Worm (Caenorhabditis elegans) whole organism, late embryonic: ENCODE measurements around the gene T26H5.9.

Source experiments
- C08G9.2 ChIP-seq: sonication (generic microtip); optimal IDR thresholded peaks from 2 replicates; lab custom pipeline; 2016; ENCODE audit warnings: mild to moderate bottlenecking, missing genetic modification characterization, moderate library complexity, missing compliant biosample characterization
- C38D4.7 ChIP-seq: fragments of 200-800 bp; sonication (Bioruptor generic); optimal IDR thresholded peaks from 2 replicates; lab custom pipeline; 2018; ENCODE audit warnings: mild to moderate bottlenecking, missing genetic modification characterization, moderate library complexity, missing compliant biosample characterization
- K02D7.2 ChIP-seq: sonication (generic microtip); optimal IDR thresholded peaks from 2 replicates; lab custom pipeline; 2017; ENCODE audit warnings: mild to moderate bottlenecking, missing genetic modification characterization, missing compliant biosample characterization
- K09A11.1 ChIP-seq: sonication (generic microtip); optimal IDR thresholded peaks from 2 replicates; lab custom pipeline; 2017; ENCODE audit warnings: antibody characterized with exemption, mild to moderate bottlenecking, missing genetic modification characterization, missing compliant biosample characterization; ENCODE audit not compliant: insufficient read depth
- Y22D7AL.16 ChIP-seq: sonication (generic microtip); optimal IDR thresholded peaks from 2 replicates; lab custom pipeline; 2016; ENCODE audit warnings: missing genetic modification characterization, missing compliant biosample characterization
- ama-1 ChIP-seq: fragments of 150-350 bp; optimal IDR thresholded peaks from 2 replicates; lab custom pipeline; 2014
- ceh-18 ChIP-seq: sonication (generic microtip); optimal IDR thresholded peaks from 2 replicates; lab custom pipeline; 2016; ENCODE audit warnings: missing genetic modification characterization, missing compliant biosample characterization
- ceh-19 ChIP-seq: fragments of 200-800 bp; sonication (Bioruptor generic); optimal IDR thresholded peaks from 2 replicates; lab custom pipeline; 2018; ENCODE audit warnings: mild to moderate bottlenecking, missing genetic modification characterization, missing compliant biosample characterization
- ceh-2 ChIP-seq: sonication (generic microtip); optimal IDR thresholded peaks from 2 replicates; lab custom pipeline; 2016; ENCODE audit warnings: missing genotype, missing genetic modification characterization, missing compliant biosample characterization
- ceh-24 ChIP-seq: sonication (generic microtip); optimal IDR thresholded peaks from 2 replicates; lab custom pipeline; 2016; ENCODE audit warnings: mild to moderate bottlenecking, missing genetic modification characterization, missing compliant biosample characterization
- ceh-30 ChIP-seq: fragments of 150-350 bp; optimal IDR thresholded peaks from 2 replicates; lab custom pipeline; 2014; ENCODE audit warnings: missing biosample characterization, missing genetic modification characterization
- dmd-4 ChIP-seq: sonication (generic microtip); optimal IDR thresholded peaks from 2 replicates; lab custom pipeline; 2016; ENCODE audit warnings: borderline replicate concordance, missing genetic modification characterization, missing compliant biosample characterization
- dve-1 ChIP-seq: sonication (generic microtip); optimal IDR thresholded peaks from 2 replicates; lab custom pipeline; 2017; ENCODE audit warnings: antibody characterized with exemption, mild to moderate bottlenecking, missing genetic modification characterization, missing compliant biosample characterization
- fax-1 ChIP-seq: sonication (generic microtip); optimal IDR thresholded peaks from 2 replicates; lab custom pipeline; 2016; ENCODE audit warnings: missing genotype, missing genetic modification characterization, missing compliant biosample characterization
- fkh-10 ChIP-seq: fragments of 150-350 bp; optimal IDR thresholded peaks from 2 replicates; lab custom pipeline; 2014; ENCODE audit warnings: missing biosample characterization, missing genetic modification reagents, missing genetic modification characterization
- fkh-6 ChIP-seq: sonication (generic microtip); optimal IDR thresholded peaks from 2 replicates; lab custom pipeline; 2016; ENCODE audit warnings: missing genetic modification characterization, missing compliant biosample characterization
- gmeb-2 ChIP-seq: sonication (generic microtip); optimal IDR thresholded peaks from 2 replicates; lab custom pipeline; 2016; ENCODE audit warnings: missing genetic modification characterization, inconsistent platforms, missing compliant biosample characterization
- hlh-30 ChIP-seq: sonication (generic microtip); optimal IDR thresholded peaks from 2 replicates; lab custom pipeline; 2017; ENCODE audit warnings: antibody characterized with exemption, missing genetic modification characterization, missing compliant biosample characterization; ENCODE audit not compliant: insufficient read depth
- lin-11 ChIP-seq: fragments of 200-800 bp; sonication (Bioruptor generic); optimal IDR thresholded peaks from 2 replicates; lab custom pipeline; 2018; ENCODE audit warnings: mild to moderate bottlenecking, missing genetic modification characterization, missing compliant biosample characterization
- madf-2 ChIP-seq: sonication (generic microtip); optimal IDR thresholded peaks from 2 replicates; lab custom pipeline; 2017; ENCODE audit warnings: missing genetic modification characterization, missing compliant biosample characterization
- nfya-1 ChIP-seq: sonication (generic microtip); optimal IDR thresholded peaks from 2 replicates; lab custom pipeline; 2017; ENCODE audit warnings: missing genetic modification characterization, mild to moderate bottlenecking, missing compliant biosample characterization, antibody characterized with exemption, moderate library complexity
- nhr-11 ChIP-seq: fragments of 150-350 bp; optimal IDR thresholded peaks from 2 replicates; lab custom pipeline; 2014; ENCODE audit warnings: missing biosample characterization, missing genetic modification characterization
- npax-4 ChIP-seq: sonication (generic microtip); optimal IDR thresholded peaks from 2 replicates; lab custom pipeline; 2016; ENCODE audit warnings: missing genetic modification characterization, missing compliant biosample characterization
- odd-2 ChIP-seq: sonication (generic microtip); optimal IDR thresholded peaks from 2 replicates; lab custom pipeline; 2017; ENCODE audit warnings: antibody characterized with exemption, mild to moderate bottlenecking, missing genetic modification characterization, missing compliant biosample characterization
- pag-3 ChIP-seq: sonication (generic microtip); optimal IDR thresholded peaks from 2 replicates; lab custom pipeline; 2016; ENCODE audit warnings: missing compliant biosample characterization, missing genetic modification characterization, borderline replicate concordance
- pat-9 ChIP-seq: fragments of 200-800 bp; sonication (Bioruptor generic); optimal IDR thresholded peaks from 2 replicates; lab custom pipeline; 2018; ENCODE audit warnings: mild to moderate bottlenecking, missing genetic modification characterization, moderate library complexity, missing compliant biosample characterization
- pax-1 ChIP-seq: fragments of 150-350 bp; optimal IDR thresholded peaks from 2 replicates; lab custom pipeline; 2014; ENCODE audit warnings: missing biosample characterization, missing genetic modification characterization
- pros-1 ChIP-seq: fragments of 150-350 bp; optimal IDR thresholded peaks from 2 replicates; lab custom pipeline; 2014; ENCODE audit warnings: missing biosample characterization, missing genetic modification reagents, missing genetic modification characterization
- sdc-2 ChIP-seq: sonication (generic microtip); optimal IDR thresholded peaks from 2 replicates; lab custom pipeline; 2016; ENCODE audit warnings: missing genotype, missing genetic modification characterization, missing compliant biosample characterization
- sox-2 ChIP-seq: fragments of 200-800 bp; sonication (Bioruptor generic); IDR thresholded peaks from 2 replicates; pipeline ENCODE4 v1.3.6; 2022; ENCODE audit warnings: missing genetic modification reagents, missing genetic modification characterization, missing compliant biosample characterization
- sox-4 ChIP-seq: sonication (generic microtip); optimal IDR thresholded peaks from 2 replicates; lab custom pipeline; 2017; ENCODE audit warnings: mild to moderate bottlenecking, missing genetic modification characterization, inconsistent platforms, missing compliant biosample characterization
- tbx-7 ChIP-seq: sonication (generic microtip); optimal IDR thresholded peaks from 2 replicates; lab custom pipeline; 2016; ENCODE audit warnings: missing genotype, missing genetic modification characterization, missing compliant biosample characterization
- ttx-3 ChIP-seq: sonication (generic microtip); optimal IDR thresholded peaks from 2 replicates; lab custom pipeline; 2016; ENCODE audit warnings: missing genetic modification reagents, missing genetic modification characterization, missing compliant biosample characterization
- unc-3 ChIP-seq, 2 experiments: fragments of 200-800 bp in 1 of 2; sonication (Bioruptor generic) in 1 of 2; sonication (generic microtip) in 1 of 2; conservative IDR thresholded peaks in 1 of 2; optimal IDR thresholded peaks in 1 of 2; 2 replicates each; pipeline versions ENCODE4 v1.3.6 to Lab custom; 2016 to 2022; ENCODE audit warnings: missing compliant biosample characterization in 2 of 2, missing genetic modification characterization in 2 of 2, missing genetic modification reagents in 1 of 2
- unc-42 ChIP-seq: sonication (generic microtip); optimal IDR thresholded peaks from 2 replicates; lab custom pipeline; 2016; ENCODE audit warnings: missing genotype, missing genetic modification characterization, missing compliant biosample characterization
- zip-5 ChIP-seq: sonication (generic microtip); optimal IDR thresholded peaks from 2 replicates; lab custom pipeline; 2016; ENCODE audit warnings: missing genetic modification characterization, missing compliant biosample characterization

T26H5.9 gene

DNA sequence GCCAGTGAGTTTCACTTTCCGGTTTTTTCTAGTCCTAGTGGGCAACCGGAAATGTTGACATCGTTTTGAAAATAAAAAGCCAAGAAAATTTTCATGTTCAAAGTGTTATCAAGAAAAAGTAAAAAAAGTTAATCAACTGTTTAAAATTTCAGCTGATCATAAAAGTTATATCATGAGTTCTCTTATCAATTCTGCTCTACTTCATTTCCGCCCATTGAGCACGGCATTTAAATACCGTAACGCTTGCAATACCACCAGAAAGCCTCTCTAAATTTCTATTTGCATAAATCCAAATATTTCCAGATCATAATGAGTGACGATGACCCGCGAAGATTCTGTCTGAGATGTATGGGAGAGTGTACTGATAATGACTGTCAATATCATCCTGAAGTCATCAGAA is at the start of gene T26H5.9:
Gene T26H5.9 (plus strand): TSS at position 302 of the 400 bp plus-strand sequence.
- no peak for TF ChIP-seq fax-1 (tag; lab: Kevin White, UChicago)
- no peak for TF ChIP-seq sox-4
- TF ChIP-seq ama-1 = no peak
- TF ChIP-seq sox-2 = no peak
- TF ChIP-seq K09A11.1 (tag; lab: Kevin White, UChicago) = no peak
- no peak for TF ChIP-seq nhr-11 (tag; lab: Kevin White, UChicago)
- no peak for TF ChIP-seq zip-5 (tag; lab: Kevin White, UChicago)
- TF ChIP-seq pag-3 (tag; lab: Kevin White, UChicago) = no peak
- no peak for TF ChIP-seq fkh-6 (tag; lab: Kevin White, UChicago)
- TF ChIP-seq nfya-1 (tag; lab: Kevin White, UChicago) = no peak
- TF ChIP-seq gmeb-2 (tag; lab: Kevin White, UChicago) = no peak
- TF ChIP-seq npax-4 = no peak
- no peak for TF ChIP-seq sdc-2 (tag; lab: Kevin White, UChicago)

DNA sequence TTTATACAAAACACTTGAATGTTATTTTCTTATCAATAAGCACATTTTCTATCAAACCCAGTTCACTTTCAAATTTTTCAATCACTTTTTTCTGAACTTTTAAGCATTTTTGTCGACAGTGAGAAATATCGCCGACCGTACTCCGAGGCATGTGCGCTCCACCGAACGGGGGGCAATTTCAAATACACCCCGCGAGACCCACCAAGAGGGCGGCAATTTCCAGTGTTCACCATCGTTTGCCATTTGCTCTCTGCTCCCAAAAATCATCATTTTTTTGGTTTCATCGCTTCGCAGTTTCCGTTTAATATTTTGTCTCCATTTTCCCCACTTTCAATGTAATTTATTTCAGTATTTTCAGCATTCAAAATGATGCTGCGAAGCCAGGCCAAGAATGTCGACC is 49.4 kb upstream of the T26H5.9 start, which contains the start of gene cyb-3:
Gene cyb-3 (plus strand): TSS at position 350 of the 400 bp plus-strand sequence.
- TF ChIP-seq C38D4.7 (GFP tag; lab: Kevin White, UChicago) (no peak), Y22D7AL.16 (no peak), C08G9.2 (tag; lab: Kevin White, UChicago) (no peak)

DNA sequence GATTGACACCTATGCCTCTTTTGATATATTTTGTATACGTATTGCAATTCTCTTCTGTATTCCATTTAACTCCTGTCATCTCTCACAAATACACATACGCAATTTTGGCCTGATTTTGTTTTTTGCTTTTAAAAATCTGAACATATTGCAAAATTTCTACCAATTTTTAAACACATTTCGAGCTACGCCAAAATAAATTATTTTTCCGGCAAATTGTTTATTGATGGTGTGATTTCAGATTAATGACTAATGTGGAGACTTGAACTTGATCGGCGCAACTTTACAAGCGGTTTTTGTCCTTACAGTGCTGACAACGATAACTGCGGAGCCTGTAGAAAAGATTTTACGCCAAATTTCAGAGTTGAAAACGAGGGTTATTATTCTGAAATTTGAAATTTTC is 47.6 kb upstream of the T26H5.9 start:
- TF ChIP-seq Y22D7AL.16 (no peak), dve-1 (no peak), C38D4.7 (GFP tag; lab: Kevin White, UChicago) (no peak), madf-2 (no peak), odd-2 (no peak), sox-4 (no peak), pax-1 (no peak), K02D7.2 (tag; lab: Kevin White, UChicago) (no peak), pros-1 (no peak), K09A11.1 (tag; lab: Kevin White, UChicago) (no peak), ttx-3 (no peak), pag-3 (tag; lab: Kevin White, UChicago) (no peak), ceh-19 (GFP tag; lab: Kevin White, UChicago) (no peak), sox-2 (no peak), fkh-6 (tag; lab: Kevin White, UChicago) (no peak), fkh-10 (GFP tag; lab: Kevin White, UChicago) (no peak), ceh-30 (tag; lab: Kevin White, UChicago) (no peak), ceh-24 (tag; lab: Kevin White, UChicago) (no peak), lin-11 (tag; lab: Kevin White, UChicago) (no peak)

DNA sequence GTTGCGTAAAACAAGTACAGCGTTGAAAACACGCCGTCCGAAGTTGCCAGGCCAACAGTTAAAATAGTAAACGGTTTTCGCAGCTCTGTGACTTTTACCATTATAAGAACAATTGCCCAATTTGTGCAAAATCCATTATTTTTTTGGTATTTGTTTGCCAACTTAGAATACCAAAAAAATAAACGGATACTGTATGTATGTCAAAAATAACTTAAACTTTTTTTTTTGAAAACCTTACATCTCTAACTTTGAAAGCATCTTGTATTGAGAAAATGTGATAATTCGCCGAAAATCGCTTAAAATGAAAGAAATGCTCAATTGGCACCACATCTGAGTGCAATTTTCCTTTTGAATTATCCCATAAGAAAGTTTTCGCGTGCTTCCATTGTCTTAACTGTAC is 46.0 kb upstream of the T26H5.9 start, which contains the start of gene fbxa-199:
Gene fbxa-199 (minus strand): TSS at position 101 of the 400 bp plus-strand sequence.
- TF ChIP-seq nhr-11 (tag; lab: Kevin White, UChicago) (no peak), tbx-7 (no peak), ceh-18 (no peak), K09A11.1 (tag; lab: Kevin White, UChicago) (no peak), C38D4.7 (GFP tag; lab: Kevin White, UChicago) (no peak), unc-3 (GFP tag; conservative IDR thresholded peaks at IDR 0.05; lab: Robert Waterston, UW) (no peak), unc-3 (tag; optimal IDR thresholded peaks at IDR 0.05; lab: Kevin White, UChicago) (no peak), gmeb-2 (tag; lab: Kevin White, UChicago) (no peak), C08G9.2 (tag; lab: Kevin White, UChicago) (no peak), nfya-1 (tag; lab: Kevin White, UChicago) (no peak), ceh-2 (tag; lab: Kevin White, UChicago) (no peak), unc-42 (no peak), ama-1 (no peak), hlh-30 (tag; lab: Kevin White, UChicago) (no peak), pat-9 (tag; lab: Kevin White, UChicago) (no peak), dmd-4 (tag; lab: Kevin White, UChicago) (no peak)
